Fruit fly (Drosophila melanogaster) whole organism, embryonic: ENCODE data around the gene unc79.

ENCODE experiments used
- Asciz ChIP-seq: fragments of 200-800 bp; sonication (Bioruptor generic); optimal IDR thresholded peaks from 2 replicates; lab custom pipeline; 2017; ENCODE audit warnings: missing biosample characterization, mild to moderate bottlenecking, missing genetic modification characterization, missing genetic modification reagents
- Blimp-1 ChIP-seq: fragments of 200-800 bp; sonication (Bioruptor generic); optimal IDR thresholded peaks from 3 replicates; lab custom pipeline; 2018; ENCODE audit warnings: missing biosample characterization, missing genetic modification characterization, mild to moderate bottlenecking, moderate library complexity, missing genetic modification reagents
- CG10267 ChIP-seq: fragments of 200-800 bp; sonication (Bioruptor generic); optimal IDR thresholded peaks from 2 replicates; lab custom pipeline; 2018; ENCODE audit warnings: missing biosample characterization, mild to moderate bottlenecking, missing genetic modification characterization, moderate library complexity
- CG10979 ChIP-seq: fragments of 200-800 bp; sonication (Bioruptor generic); optimal IDR thresholded peaks from 2 replicates; lab custom pipeline; 2018; ENCODE audit warnings: missing biosample characterization, mild to moderate bottlenecking, missing genetic modification characterization, moderate library complexity
- CG11456 ChIP-seq: fragments of 200-800 bp; sonication (Bioruptor generic); IDR thresholded peaks from 3 replicates; pipeline ENCODE4 v1.3.6; 2022; ENCODE audit warnings: missing biosample characterization, missing genetic modification characterization
- CG12391 ChIP-seq: fragments of 200-800 bp; sonication (Bioruptor generic); optimal IDR thresholded peaks from 3 replicates; lab custom pipeline; 2018; ENCODE audit warnings: missing biosample characterization, mild to moderate bottlenecking, missing genetic modification characterization, moderate library complexity
- CG12769 ChIP-seq: fragments of 200-800 bp; sonication (Bioruptor generic); optimal IDR thresholded peaks from 2 replicates; lab custom pipeline; 2019; ENCODE audit warnings: missing biosample characterization, mild to moderate bottlenecking, missing genetic modification characterization, moderate library complexity
- CG13424 ChIP-seq: fragments of 200-800 bp; sonication (Bioruptor generic); optimal IDR thresholded peaks from 2 replicates; lab custom pipeline; 2019; ENCODE audit warnings: missing biosample characterization, mild to moderate bottlenecking, missing genetic modification characterization, moderate library complexity
- CG1603 ChIP-seq: fragments of 200-800 bp; sonication (Bioruptor generic); optimal IDR thresholded peaks from 2 replicates; lab custom pipeline; 2019; ENCODE audit warnings: missing biosample characterization, mild to moderate bottlenecking, missing genetic modification characterization, moderate library complexity
- CG16813 ChIP-seq: fragments of 200-800 bp; sonication (Bioruptor generic); IDR thresholded peaks from 3 replicates; pipeline ENCODE4 v1.3.6; 2022; ENCODE audit warnings: missing biosample characterization, missing genetic modification characterization; ENCODE audit not compliant: partially characterized antibody
- CG17385 ChIP-seq: fragments of 200-800 bp; sonication (Bioruptor generic); optimal IDR thresholded peaks from 3 replicates; lab custom pipeline; 2018; ENCODE audit warnings: missing biosample characterization, mild to moderate bottlenecking, missing genetic modification characterization
- CG18262 ChIP-seq: fragments of 200-800 bp; optimal IDR thresholded peaks from 3 replicates; lab custom pipeline; 2019; ENCODE audit warnings: missing biosample characterization, mild to moderate bottlenecking, missing genetic modification characterization, moderate library complexity
- CG30431 ChIP-seq: fragments of 200-800 bp; sonication (Bioruptor generic); optimal IDR thresholded peaks from 2 replicates; lab custom pipeline; 2017; ENCODE audit warnings: missing biosample characterization, missing genetic modification characterization
- CG31441 ChIP-seq: fragments of 200-800 bp; sonication (Bioruptor generic); IDR thresholded peaks from 2 replicates; pipeline ENCODE4 v1.3.6; 2022; ENCODE audit warnings: missing biosample characterization, missing genetic modification characterization
- CG4360 ChIP-seq: fragments of 200-800 bp; sonication (Bioruptor generic); IDR thresholded peaks from 2 replicates; pipeline ENCODE4 v1.3.6; 2022; ENCODE audit warnings: missing biosample characterization, missing genetic modification characterization
- CG6765 ChIP-seq: fragments of 200-800 bp; sonication (Bioruptor generic); optimal IDR thresholded peaks from 3 replicates; lab custom pipeline; 2017; ENCODE audit warnings: missing biosample characterization, mild to moderate bottlenecking, missing genetic modification characterization
- CG6791 ChIP-seq: fragments of 200-800 bp; sonication (Bioruptor generic); IDR thresholded peaks from 3 replicates; pipeline ENCODE4 v1.3.6; 2022; ENCODE audit warnings: missing biosample characterization, missing genetic modification characterization; ENCODE audit not compliant: partially characterized antibody
- CG8944 ChIP-seq: fragments of 200-800 bp; sonication (Bioruptor generic); optimal IDR thresholded peaks from 3 replicates; lab custom pipeline; 2016; ENCODE audit warnings: missing biosample characterization, missing genetic modification characterization
- CTCF ChIP-seq: fragments of 200-800 bp; sonication (Bioruptor generic); optimal IDR thresholded peaks from 2 replicates; lab custom pipeline; 2017; ENCODE audit warnings: missing biosample characterization, mild to moderate bottlenecking, missing genetic modification characterization, moderate library complexity
- Eip74EF ChIP-seq, 2 experiments: fragments of 200-800 bp in 1 of 2; fragments of >200 bp in 1 of 2; sonication (Bioruptor generic) in 1 of 2; optimal IDR thresholded peaks; 2 replicates each; lab custom pipeline; 2017 to 2019; ENCODE audit warnings: missing biosample characterization in 2 of 2, missing genetic modification characterization in 2 of 2, mild to moderate bottlenecking in 1 of 2, moderate library complexity in 1 of 2
- Ets65A ChIP-seq: fragments of 200-800 bp; sonication (Bioruptor generic); peaks from one replicate; lab custom pipeline; 2016; ENCODE audit warnings: missing biosample characterization, missing genetic modification characterization
- HLHmδ ChIP-seq: fragments of 200-800 bp; sonication (Bioruptor generic); optimal IDR thresholded peaks from 2 replicates; lab custom pipeline; 2018; ENCODE audit warnings: missing biosample characterization, mild to moderate bottlenecking, missing genetic modification characterization, moderate library complexity
- Hand ChIP-seq: fragments of 200-800 bp; sonication (Bioruptor generic); optimal IDR thresholded peaks from 2 replicates; lab custom pipeline; 2017; ENCODE audit warnings: mild to moderate bottlenecking, missing biosample characterization, missing genetic modification reagents, missing genetic modification characterization
- Hr78 ChIP-seq, 2 experiments: fragments of 200-800 bp in 1 of 2; fragments of >200 bp in 1 of 2; sonication (Bioruptor generic) in 1 of 2; optimal IDR thresholded peaks; 2 replicates each; lab custom pipeline; 2017 to 2019; ENCODE audit warnings: missing biosample characterization in 2 of 2, missing genetic modification characterization in 2 of 2, mild to moderate bottlenecking in 1 of 2, moderate library complexity in 1 of 2
- Meics ChIP-seq: fragments of 200-800 bp; sonication (Bioruptor generic); optimal IDR thresholded peaks from 2 replicates; lab custom pipeline; 2017; ENCODE audit warnings: missing biosample characterization, mild to moderate bottlenecking, missing genetic modification characterization
- Nf-YB ChIP-seq: fragments of 200-800 bp; sonication (Bioruptor generic); optimal IDR thresholded peaks from 3 replicates; lab custom pipeline; 2019; ENCODE audit warnings: missing biosample characterization, mild to moderate bottlenecking, missing genetic modification characterization, moderate library complexity
- Optix ChIP-seq: fragments of 200-800 bp; sonication (Bioruptor generic); IDR thresholded peaks from 3 replicates; pipeline ENCODE4 v1.3.6; 2022; ENCODE audit warnings: missing biosample characterization, missing genetic modification characterization
- ara ChIP-seq: fragments of 200-800 bp; sonication (Bioruptor generic); IDR thresholded peaks from 2 replicates; pipeline ENCODE4 v1.3.6; 2022; ENCODE audit warnings: missing biosample characterization, missing genetic modification characterization
- bsh ChIP-seq, 2 experiments: fragments of 200-800 bp; sonication (Bioruptor generic); optimal IDR thresholded peaks; 2 replicates each; lab custom pipeline; 2017 to 2018; ENCODE audit warnings: mild to moderate bottlenecking in 2 of 2, missing biosample characterization in 2 of 2, missing genetic modification characterization in 2 of 2, moderate library complexity in 1 of 2
- cg ChIP-seq: fragments of 200-800 bp; sonication (Bioruptor generic); optimal IDR thresholded peaks from 3 replicates; lab custom pipeline; 2019; ENCODE audit warnings: missing biosample characterization, mild to moderate bottlenecking, missing genetic modification characterization, moderate library complexity
- chif ChIP-seq, 2 experiments: fragments of 200-800 bp; sonication (Bioruptor generic); optimal IDR thresholded peaks; 3 replicates each; lab custom pipeline; 2016; ENCODE audit warnings: missing biosample characterization in 2 of 2, missing genetic modification characterization in 2 of 2
- ci ChIP-seq: fragments of 200-800 bp; sonication (Bioruptor generic); IDR thresholded peaks from 3 replicates; pipeline ENCODE4 v1.3.6; 2022; ENCODE audit warnings: missing biosample characterization, missing genetic modification characterization
- corto ChIP-seq: fragments of 200-800 bp; sonication (Bioruptor generic); optimal IDR thresholded peaks from 2 replicates; lab custom pipeline; 2016; ENCODE audit warnings: missing biosample characterization, mild to moderate bottlenecking, missing genetic modification characterization, moderate library complexity
- dmrt11E ChIP-seq: fragments of 200-800 bp; sonication (Bioruptor generic); optimal IDR thresholded peaks from 3 replicates; lab custom pipeline; 2018; ENCODE audit warnings: missing biosample characterization, mild to moderate bottlenecking, missing genetic modification characterization, moderate library complexity
- en ChIP-seq: fragments of 200-800 bp; sonication (Bioruptor generic); optimal IDR thresholded peaks from 2 replicates; lab custom pipeline; 2016; ENCODE audit warnings: missing biosample characterization, missing genetic modification characterization
- fd96Cb ChIP-seq: fragments of 200-800 bp; sonication (Bioruptor generic); optimal IDR thresholded peaks from 2 replicates; lab custom pipeline; 2018; ENCODE audit warnings: missing biosample characterization, mild to moderate bottlenecking, missing genetic modification characterization, moderate library complexity
- gsb-n ChIP-seq: fragments of 200-800 bp; sonication (Bioruptor generic); optimal IDR thresholded peaks from 3 replicates; lab custom pipeline; 2018; ENCODE audit warnings: missing biosample characterization, mild to moderate bottlenecking, missing genetic modification characterization
- jigr1 ChIP-seq: fragments of 200-800 bp; sonication (Bioruptor generic); IDR thresholded peaks from 3 replicates; pipeline ENCODE4 v1.3.6; 2022; ENCODE audit warnings: missing biosample characterization, missing genetic modification characterization
- mirr ChIP-seq: fragments of 200-800 bp; sonication (Bioruptor generic); optimal IDR thresholded peaks from 3 replicates; lab custom pipeline; 2018; ENCODE audit warnings: missing biosample characterization, mild to moderate bottlenecking, missing genetic modification characterization
- oc ChIP-seq: fragments of 200-800 bp; sonication (Bioruptor generic); optimal IDR thresholded peaks from 2 replicates; lab custom pipeline; 2018; ENCODE audit warnings: missing biosample characterization, mild to moderate bottlenecking, missing genetic modification characterization, moderate library complexity
- repo ChIP-seq: fragments of 200-800 bp; sonication (Bioruptor generic); optimal IDR thresholded peaks from 2 replicates; lab custom pipeline; 2016; ENCODE audit warnings: missing biosample characterization, missing genetic modification characterization
- sens ChIP-seq: fragments of 200-800 bp; sonication (Bioruptor generic); peaks from one replicate; lab custom pipeline; 2016; ENCODE audit warnings: missing biosample characterization, missing genetic modification characterization
- tio ChIP-seq: fragments of 200-800 bp; sonication (Bioruptor generic); optimal IDR thresholded peaks from 2 replicates; lab custom pipeline; 2017; ENCODE audit warnings: missing biosample characterization, missing genetic modification characterization, inconsistent platforms
- tna ChIP-seq: fragments of 200-800 bp; sonication (Bioruptor generic); IDR thresholded peaks from 2 replicates; pipeline ENCODE4 v1.3.6; 2022; ENCODE audit warnings: missing biosample characterization, missing genetic modification characterization; ENCODE audit not compliant: partially characterized antibody
- trh ChIP-seq: fragments of 200-800 bp; sonication (Bioruptor generic); optimal IDR thresholded peaks from 2 replicates; lab custom pipeline; 2016; ENCODE audit warnings: missing biosample characterization, missing genetic modification characterization
- usp ChIP-seq: fragments of >200 bp; optimal IDR thresholded peaks from 2 replicates; lab custom pipeline; 2017; ENCODE audit warnings: missing biosample characterization, missing genetic modification characterization
- z ChIP-seq: fragments of 200-800 bp; sonication (Bioruptor generic); IDR thresholded peaks from 3 replicates; pipeline ENCODE4 v1.3.6; 2022; ENCODE audit warnings: missing biosample characterization, missing genetic modification characterization
- zfh1 ChIP-seq: fragments of 200-800 bp; sonication (Bioruptor generic); IDR thresholded peaks from 3 replicates; pipeline ENCODE4 v1.3.6; 2022; ENCODE audit warnings: missing biosample characterization, missing genetic modification characterization

Gene unc79

DNA sequence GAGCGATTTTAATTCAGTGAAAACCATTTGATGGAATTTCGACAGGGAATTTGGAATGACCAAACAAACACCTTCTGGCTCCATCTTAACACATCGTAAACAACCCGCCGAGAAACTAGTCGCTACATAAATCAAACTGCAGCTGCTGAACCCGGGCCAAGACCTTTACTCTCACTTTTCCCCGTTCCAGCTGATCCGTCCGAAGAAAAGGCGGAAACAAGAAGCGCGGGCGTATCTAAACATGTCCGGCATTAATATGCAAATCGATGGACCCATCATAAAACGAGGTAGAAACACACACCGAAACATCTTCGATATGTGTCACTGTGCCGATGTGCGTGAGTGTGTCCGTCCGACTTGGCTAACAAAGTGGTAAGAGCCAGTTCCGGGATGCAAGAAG lies 47.0 kb upstream of the unc79 start:
- TF ChIP-seq Hr78 (GFP tag; optimal IDR thresholded peaks at IDR 0.05; lab: Kevin White, UChicago) = peak in 1 of 2 experiments; percentile 11
- TF ChIP-seq Blimp-1 (GFP tag; lab: Kevin White, UChicago) = peak; percentile 90
- peak; percentile 18 for TF ChIP-seq cg
- TF ChIP-seq CG13424 (tag; lab: Kevin White, UChicago) = no peak
- TF ChIP-seq Hand (GFP tag; lab: Kevin White, UChicago) = no peak
- TF ChIP-seq CG12769 (tag; lab: Kevin White, UChicago) = peak; percentile 56
- peak; percentile 67 for TF ChIP-seq oc
- TF ChIP-seq Eip74EF (GFP tag; optimal IDR thresholded peaks at IDR 0.05; lab: Kevin White, UChicago) = peak in 1 of 2 experiments; percentile 12
- TF ChIP-seq tio = no peak
- no peak for TF ChIP-seq trh (GFP tag; lab: Kevin White, UChicago)
- TF ChIP-seq en = no peak

DNA sequence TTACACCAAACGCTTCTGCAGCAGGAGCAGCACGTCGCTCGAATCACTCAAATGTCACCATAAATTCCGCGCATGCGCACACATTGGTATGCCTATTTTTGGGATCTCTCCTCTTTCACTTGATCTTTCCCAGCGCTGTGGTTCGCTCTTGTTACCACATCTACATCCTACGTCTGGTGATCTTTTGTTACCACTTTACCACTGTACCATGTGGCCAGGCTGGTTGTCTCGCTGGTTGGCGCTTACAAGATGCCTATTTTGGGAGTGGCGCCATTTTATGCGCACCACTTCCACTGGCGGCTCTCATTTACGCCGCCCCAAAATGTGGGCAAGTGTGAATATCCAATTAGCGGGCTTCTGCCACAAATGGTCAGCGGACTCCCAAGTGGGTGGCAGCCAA lies 41.8 kb upstream of the unc79 start:
- 0 out of 3 replicates have a peak, but pooled peaks have one; percentile 20 for TF ChIP-seq zfh1 (GFP tag; lab: Robert Waterston, UW)
- TF ChIP-seq Nf-YB (GFP tag; lab: Kevin White, UChicago) = peak; percentile 12
- TF ChIP-seq Ets65A (GFP tag; lab: Kevin White, UChicago) = peak; percentile 78
- no peak for TF ChIP-seq fd96Cb (tag; lab: Kevin White, UChicago)
- TF ChIP-seq CG12391 (tag; lab: Kevin White, UChicago) = no peak
- no peak for TF ChIP-seq mirr (GFP tag; lab: Kevin White, UChicago)
- TF ChIP-seq CG16813 = 0 out of 3 replicates have a peak, but pooled peaks have one; percentile 18

DNA sequence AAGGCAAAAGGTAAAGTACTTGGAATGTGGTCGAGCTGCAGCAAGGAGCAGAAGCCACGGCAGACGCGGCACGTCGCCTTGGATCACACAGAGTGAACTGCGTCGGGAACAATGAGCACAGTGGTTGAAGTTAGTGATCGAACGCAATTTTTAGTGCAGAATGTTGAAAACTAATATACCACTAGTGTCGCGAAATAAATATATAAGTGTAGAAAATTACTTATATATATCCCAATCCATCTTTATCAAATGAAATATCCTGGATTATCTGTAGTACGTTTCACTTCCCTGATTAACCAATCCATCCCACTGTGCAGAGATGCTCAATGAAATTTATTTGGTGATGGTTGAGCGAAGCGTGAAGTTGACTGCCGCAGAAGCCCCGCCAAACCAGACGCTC lies 40.6 kb upstream of the unc79 start:
- TF ChIP-seq CG8944 (GFP tag; lab: Kevin White, UChicago) = no peak
- no peak for TF ChIP-seq CG17385 (GFP tag; lab: Kevin White, UChicago)
- no peak for TF ChIP-seq CG30431
- peak; percentile 24 for TF ChIP-seq CG18262 (tag; lab: Kevin White, UChicago)
- no peak for TF ChIP-seq gsb-n (tag; lab: Kevin White, UChicago)
- TF ChIP-seq CTCF (GFP tag; lab: Kevin White, UChicago) = no peak
- no peak for TF ChIP-seq HLHmδ
- peak; percentile 68 for TF ChIP-seq sens (GFP tag; lab: Kevin White, UChicago)
- TF ChIP-seq dmrt11E = peak; percentile 60
- TF ChIP-seq repo = no peak
- TF ChIP-seq CG1603 (tag; lab: Kevin White, UChicago) = peak; percentile 52
- no peak for TF ChIP-seq CG4360 (GFP tag; lab: Robert Waterston, UW)
- TF ChIP-seq CG10267 (tag; lab: Kevin White, UChicago) = peak; percentile 6
- no peak for TF ChIP-seq usp
- no peak for TF ChIP-seq z (GFP tag; lab: Robert Waterston, UW)
- TF ChIP-seq ci (GFP tag; lab: Robert Waterston, UW) = 0 out of 3 replicates have a peak, but pooled peaks have one; percentile 36
- TF ChIP-seq corto (GFP tag; lab: Kevin White, UChicago) = peak; percentile 36
- no peak for TF ChIP-seq CG6791 (GFP tag; lab: Robert Waterston, UW)
- no peak for TF ChIP-seq ara (GFP tag; lab: Robert Waterston, UW)
- no peak for TF ChIP-seq CG11456 (GFP tag; lab: Robert Waterston, UW)
- TF ChIP-seq jigr1 (GFP tag; lab: Robert Waterston, UW) = no peak
- no peak for TF ChIP-seq Asciz (GFP tag; lab: Kevin White, UChicago)
- TF ChIP-seq CG31441 (GFP tag; lab: Robert Waterston, UW) = peak; percentile 18; the same call in 1 of the 2 replicates
- no peak for TF ChIP-seq Meics
- TF ChIP-seq bsh (GFP tag; optimal IDR thresholded peaks at IDR 0.05; lab: Kevin White, UChicago) = peak; percentile 44 to 50
- TF ChIP-seq Optix (GFP tag; lab: Robert Waterston, UW) = no peak
- no peak for TF ChIP-seq CG6765
- no peak for TF ChIP-seq chif (GFP tag; optimal IDR thresholded peaks at IDR 0.05; lab: Kevin White, UChicago)
- peak; percentile 14 for TF ChIP-seq fd96Cb (tag; lab: Kevin White, UChicago)
- no peak for TF ChIP-seq tna (GFP tag; lab: Robert Waterston, UW)
- peak; percentile 36 for TF ChIP-seq CG10979 (tag; lab: Kevin White, UChicago)
